Fruit fly (Drosophila melanogaster) whole organism, embryonic: Measurements from ENCODE around the gene CG14655.

Source experiments
- CG10366 ChIP-seq: fragments of 200-800 bp; sonication (Bioruptor generic); IDR thresholded peaks from 2 replicates; pipeline ENCODE4 v1.3.6; 2022; ENCODE audit warnings: missing biosample characterization, missing genetic modification characterization
- CG12219 ChIP-seq: fragments of 200-800 bp; sonication (Bioruptor generic); optimal IDR thresholded peaks from 3 replicates; lab custom pipeline; 2018; ENCODE audit warnings: missing biosample characterization, mild to moderate bottlenecking, missing genetic modification characterization
- CG13894 ChIP-seq: fragments of 200-800 bp; sonication (Bioruptor generic); optimal IDR thresholded peaks from 3 replicates; lab custom pipeline; 2018; ENCODE audit warnings: missing biosample characterization, mild to moderate bottlenecking, missing genetic modification characterization, moderate library complexity
- CG14710 ChIP-seq: fragments of 200-800 bp; sonication (Bioruptor generic); optimal IDR thresholded peaks from 3 replicates; lab custom pipeline; 2019; ENCODE audit warnings: missing biosample characterization, mild to moderate bottlenecking, missing genetic modification characterization, moderate library complexity
- CG14860 ChIP-seq: fragments of 200-800 bp; sonication (Bioruptor generic); IDR thresholded peaks from 3 replicates; pipeline ENCODE4 v1.3.6; 2022; ENCODE audit warnings: missing biosample characterization, missing genetic modification characterization; ENCODE audit not compliant: partially characterized antibody
- CG14965 ChIP-seq: fragments of 200-800 bp; sonication (Bioruptor generic); optimal IDR thresholded peaks from 2 replicates; lab custom pipeline; 2016; ENCODE audit warnings: missing biosample characterization, missing genetic modification characterization, borderline replicate concordance
- CG15073 ChIP-seq: fragments of 200-800 bp; sonication (Bioruptor generic); optimal IDR thresholded peaks from 2 replicates; lab custom pipeline; 2016; ENCODE audit warnings: missing biosample characterization, missing genetic modification characterization
- CG15601 ChIP-seq: fragments of 200-800 bp; sonication (Bioruptor generic); optimal IDR thresholded peaks from 3 replicates; lab custom pipeline; 2019; ENCODE audit warnings: missing biosample characterization, mild to moderate bottlenecking, missing genetic modification characterization, moderate library complexity
- CG1603 ChIP-seq: fragments of 200-800 bp; sonication (Bioruptor generic); optimal IDR thresholded peaks from 2 replicates; lab custom pipeline; 2019; ENCODE audit warnings: missing biosample characterization, mild to moderate bottlenecking, missing genetic modification characterization, moderate library complexity
- CG16813 ChIP-seq: fragments of 200-800 bp; sonication (Bioruptor generic); IDR thresholded peaks from 3 replicates; pipeline ENCODE4 v1.3.6; 2022; ENCODE audit warnings: missing biosample characterization, missing genetic modification characterization; ENCODE audit not compliant: partially characterized antibody
- CG30020 ChIP-seq: fragments of 200-800 bp; optimal IDR thresholded peaks from 2 replicates; lab custom pipeline; 2019; ENCODE audit warnings: missing biosample characterization, mild to moderate bottlenecking, missing genetic modification characterization, moderate library complexity
- CG6683 ChIP-seq: fragments of 200-800 bp; sonication (Bioruptor generic); optimal IDR thresholded peaks from 2 replicates; lab custom pipeline; 2017; ENCODE audit warnings: missing biosample characterization, mild to moderate bottlenecking, missing genetic modification characterization, missing genetic modification reagents
- CG7745 ChIP-seq: fragments of 200-800 bp; sonication (Bioruptor generic); optimal IDR thresholded peaks from 2 replicates; lab custom pipeline; 2018; ENCODE audit warnings: missing biosample characterization, mild to moderate bottlenecking, missing genetic modification characterization, moderate library complexity
- CG9817 ChIP-seq: fragments of 200-800 bp; sonication (Bioruptor generic); optimal IDR thresholded peaks from 2 replicates; lab custom pipeline; 2018; ENCODE audit warnings: missing biosample characterization, mild to moderate bottlenecking, missing genetic modification characterization, moderate library complexity
- CHES-1-like ChIP-seq: fragments of 200-800 bp; sonication (Bioruptor generic); optimal IDR thresholded peaks from 2 replicates; lab custom pipeline; 2016; ENCODE audit warnings: missing biosample characterization, missing genetic modification characterization
- CrebB ChIP-seq: fragments of 200-800 bp; sonication (Bioruptor generic); optimal IDR thresholded peaks from 3 replicates; lab custom pipeline; 2018; ENCODE audit warnings: missing biosample characterization, mild to moderate bottlenecking, missing genetic modification characterization
- Deaf1 ChIP-seq: fragments of 200-800 bp; optimal IDR thresholded peaks from 3 replicates; lab custom pipeline; 2019; ENCODE audit warnings: missing biosample characterization, mild to moderate bottlenecking, missing genetic modification characterization, moderate library complexity
- Dll ChIP-seq: fragments of 200-800 bp; sonication (Bioruptor generic); IDR thresholded peaks from 4 replicates; pipeline ENCODE4 v1.3.6; 2022; ENCODE audit warnings: missing biosample characterization, missing genetic modification characterization; ENCODE audit not compliant: partially characterized antibody
- Dref ChIP-seq: fragments of 200-800 bp; sonication (Bioruptor generic); IDR thresholded peaks from 2 replicates; pipeline ENCODE4 v1.3.6; 2022; ENCODE audit warnings: missing biosample characterization, missing genetic modification characterization
- HLH54F ChIP-seq: fragments of 200-800 bp; sonication (Bioruptor generic); optimal IDR thresholded peaks from 3 replicates; lab custom pipeline; 2016; ENCODE audit warnings: missing biosample characterization, missing genetic modification characterization
- HmgD ChIP-seq: fragments of 200-800 bp; sonication (Bioruptor generic); optimal IDR thresholded peaks from 3 replicates; lab custom pipeline; 2016; ENCODE audit warnings: missing biosample characterization, missing genetic modification characterization
- Hr3 ChIP-seq: fragments of 200-800 bp; sonication (Bioruptor generic); optimal IDR thresholded peaks from 3 replicates; lab custom pipeline; 2016; ENCODE audit warnings: missing biosample characterization, missing genetic modification characterization
- Med ChIP-seq: fragments of 200-800 bp; sonication (Bioruptor generic); peaks from one replicate; lab custom pipeline; 2016; ENCODE audit warnings: missing biosample characterization, missing genetic modification characterization, mild to moderate bottlenecking, inconsistent platforms, moderate library complexity
- Meics ChIP-seq: fragments of 200-800 bp; sonication (Bioruptor generic); optimal IDR thresholded peaks from 2 replicates; lab custom pipeline; 2017; ENCODE audit warnings: missing biosample characterization, mild to moderate bottlenecking, missing genetic modification characterization
- NFAT ChIP-seq: fragments of 200-800 bp; sonication (Bioruptor generic); IDR thresholded peaks from 2 replicates; pipeline ENCODE4 v1.3.6; 2022; ENCODE audit warnings: missing biosample characterization, missing genetic modification characterization
- Nf-YC ChIP-seq: fragments of 200-800 bp; optimal IDR thresholded peaks from 3 replicates; lab custom pipeline; 2019; ENCODE audit warnings: missing biosample characterization, mild to moderate bottlenecking, missing genetic modification characterization, moderate library complexity
- Pdp1 ChIP-seq, 2 experiments: fragments of 200-800 bp; sonication (Bioruptor generic); optimal IDR thresholded peaks; 3 replicates each; lab custom pipeline; 2016; ENCODE audit warnings: missing biosample characterization in 2 of 2, missing genetic modification characterization in 2 of 2, mild to moderate bottlenecking in 1 of 2, moderate library complexity in 1 of 2
- Side ChIP-seq: fragments of 200-800 bp; sonication (Bioruptor generic); optimal IDR thresholded peaks from 2 replicates; lab custom pipeline; 2016; ENCODE audit warnings: missing biosample characterization, missing genetic modification characterization
- Sry-δ ChIP-seq: fragments of 200-800 bp; sonication (Bioruptor generic); optimal IDR thresholded peaks from 2 replicates; lab custom pipeline; 2016; ENCODE audit warnings: missing biosample characterization, missing genetic modification characterization
- ac ChIP-seq: fragments of 200-800 bp; sonication (Bioruptor generic); optimal IDR thresholded peaks from 3 replicates; lab custom pipeline; 2017; ENCODE audit warnings: missing biosample characterization, mild to moderate bottlenecking, missing genetic modification characterization
- ase ChIP-seq: fragments of 200-800 bp; sonication (Bioruptor generic); IDR thresholded peaks from 3 replicates; pipeline ENCODE4 v1.3.6; 2022; ENCODE audit warnings: missing biosample characterization, missing genetic modification characterization
- ato ChIP-seq: fragments of 200-800 bp; sonication (Bioruptor generic); IDR thresholded peaks from 2 replicates; pipeline ENCODE4 v1.3.6; 2022; ENCODE audit warnings: missing biosample characterization, missing genetic modification characterization; ENCODE audit not compliant: partially characterized antibody
- chinmo ChIP-seq: fragments of 200-800 bp; sonication (Bioruptor generic); IDR thresholded peaks from 4 replicates; pipeline ENCODE4 v1.3.6; 2022; ENCODE audit warnings: missing biosample characterization, missing genetic modification characterization; ENCODE audit not compliant: partially characterized antibody
- crol ChIP-seq: fragments of 200-800 bp; sonication (Bioruptor generic); IDR thresholded peaks from 2 replicates; pipeline ENCODE4 v1.3.6; 2022; ENCODE audit warnings: missing biosample characterization, missing genetic modification characterization
- dan ChIP-seq: fragments of 200-800 bp; sonication (Bioruptor generic); IDR thresholded peaks from 2 replicates; pipeline ENCODE4 v1.3.6; 2022; ENCODE audit warnings: missing biosample characterization, missing genetic modification characterization
- esg ChIP-seq: fragments of 200-800 bp; sonication (Bioruptor generic); conservative IDR thresholded peaks from 2 replicates; pipeline ENCODE4 v1.3.6; 2022; ENCODE audit warnings: missing biosample characterization, missing genetic modification characterization
- kay ChIP-seq: fragments of 200-800 bp; sonication (Bioruptor generic); optimal IDR thresholded peaks from 2 replicates; lab custom pipeline; 2016; ENCODE audit warnings: missing biosample characterization, missing genetic modification characterization
- luna ChIP-seq: fragments of 200-800 bp; sonication (Bioruptor generic); optimal IDR thresholded peaks from 2 replicates; lab custom pipeline; 2016; ENCODE audit warnings: missing biosample characterization, missing genetic modification characterization
- nerfin-2 ChIP-seq: fragments of 200-800 bp; sonication (Bioruptor generic); IDR thresholded peaks from 2 replicates; pipeline ENCODE4 v1.3.6; 2022; ENCODE audit warnings: missing biosample characterization, missing genetic modification characterization; ENCODE audit not compliant: partially characterized antibody
- pan ChIP-seq, 4 experiments: fragments of >200 bp in 3 of 4; fragments of 200-800 bp in 1 of 4; sonication (Bioruptor generic) in 1 of 4; optimal IDR thresholded peaks in 3 of 4; IDR thresholded peaks in 1 of 4; 2 replicates each; pipeline versions ENCODE4 v1.3.6 to Lab custom; 2017 to 2022; ENCODE audit warnings: missing biosample characterization in 2 of 4, missing genetic modification characterization in 2 of 4, mixed read lengths in 1 of 4
- phol ChIP-seq: fragments of 200-800 bp; sonication (Bioruptor generic); optimal IDR thresholded peaks from 3 replicates; lab custom pipeline; 2018; ENCODE audit warnings: missing biosample characterization, mild to moderate bottlenecking, missing genetic modification characterization, moderate library complexity
- pzg ChIP-seq: fragments of 200-800 bp; sonication (Bioruptor generic); optimal IDR thresholded peaks from 3 replicates; lab custom pipeline; 2018; ENCODE audit warnings: missing biosample characterization, mild to moderate bottlenecking, missing genetic modification characterization, moderate library complexity
- sens-2 ChIP-seq: fragments of 200-800 bp; sonication (Bioruptor generic); IDR thresholded peaks from 2 replicates; pipeline ENCODE4 v1.3.6; 2022; ENCODE audit warnings: missing biosample characterization, missing genetic modification characterization
- sr ChIP-seq: fragments of 200-800 bp; sonication (Bioruptor generic); IDR thresholded peaks from 3 replicates; pipeline ENCODE4 v1.3.6; 2022; ENCODE audit warnings: missing biosample characterization, missing genetic modification characterization
- stc ChIP-seq: fragments of 200-800 bp; sonication (Bioruptor generic); IDR thresholded peaks from 2 replicates; pipeline ENCODE4 v1.3.6; 2022; ENCODE audit warnings: missing biosample characterization, missing genetic modification characterization
- stwl ChIP-seq: fragments of 200-800 bp; sonication (Bioruptor generic); optimal IDR thresholded peaks from 3 replicates; lab custom pipeline; 2018; ENCODE audit warnings: missing biosample characterization, mild to moderate bottlenecking, missing genetic modification characterization, moderate library complexity
- unpg ChIP-seq: fragments of 200-800 bp; sonication (Bioruptor generic); optimal IDR thresholded peaks from 3 replicates; lab custom pipeline; 2018; ENCODE audit warnings: missing biosample characterization, mild to moderate bottlenecking, missing genetic modification characterization, moderate library complexity
- vvl ChIP-seq: fragments of 200-800 bp; sonication (Bioruptor generic); IDR thresholded peaks from 2 replicates; pipeline ENCODE4 v1.3.6; 2022; ENCODE audit warnings: missing biosample characterization, missing genetic modification characterization
- wek ChIP-seq: fragments of 200-800 bp; sonication (Bioruptor generic); optimal IDR thresholded peaks from 3 replicates; lab custom pipeline; 2018; ENCODE audit warnings: missing biosample characterization, mild to moderate bottlenecking, missing genetic modification characterization, moderate library complexity

Gene CG14655

DNA sequence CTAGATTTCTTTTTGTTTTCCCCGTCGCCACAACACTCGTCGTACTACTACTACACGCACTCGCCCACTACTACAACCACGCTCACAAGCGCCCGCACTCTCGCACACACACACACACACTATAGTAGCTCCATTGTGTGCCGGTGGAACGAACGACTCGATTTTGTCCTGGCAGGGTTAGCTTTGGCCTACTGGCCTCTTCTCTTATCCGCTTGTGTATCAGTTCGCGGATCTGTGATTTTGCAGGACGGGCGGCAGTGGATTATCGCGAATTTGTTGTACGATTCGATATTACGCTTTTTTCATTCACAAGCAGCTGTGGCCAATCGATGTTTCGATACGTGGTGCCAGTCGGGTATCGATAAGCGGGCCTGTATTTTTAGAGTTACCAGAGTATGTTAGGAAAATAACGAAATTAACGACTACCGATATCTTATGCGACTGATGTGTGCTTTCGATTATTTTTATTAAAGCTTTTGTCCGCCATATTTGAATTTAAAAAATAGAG is 41.0 kb upstream of the CG14655 start, which contains the start of gene CG14657 (continued):
- TF ChIP-seq stwl (tag; lab: Kevin White, UChicago) (peak; percentile 94), unpg (GFP tag; lab: Kevin White, UChicago) (no peak), Nf-YC (tag; lab: Kevin White, UChicago) (peak; percentile 47), HmgD (peak; percentile 59), CG10366 (GFP tag; lab: Robert Waterston, UW) (no peak), Hr3 (GFP tag; lab: Kevin White, UChicago) (no peak), CG13894 (tag; lab: Kevin White, UChicago) (no peak), pzg (GFP tag; lab: Kevin White, UChicago) (peak; percentile 93), Side (peak; percentile 44), wek (no peak), ase (GFP tag; lab: Robert Waterston, UW) (no peak), stc (GFP tag; lab: Robert Waterston, UW) (no peak), Meics (GFP tag; lab: Kevin White, UChicago) (no peak), Dref (peak; percentile 96), Pdp1 (GFP tag; optimal IDR thresholded peaks at IDR 0.05; lab: Kevin White, UChicago) (peak in 1 of 2 experiments; percentile 50), phol (peak; percentile 93), Deaf1 (tag; lab: Kevin White, UChicago) (peak; percentile 71), sens-2 (GFP tag; lab: Robert Waterston, UW) (no peak), Sry-δ (peak; percentile 81), esg (GFP tag; lab: Robert Waterston, UW) (no peak), CrebB (tag; lab: Kevin White, UChicago) (peak; percentile 13), CG30020 (tag; lab: Kevin White, UChicago) (peak; percentile 50), CG12219 (GFP tag; lab: Kevin White, UChicago) (no peak), CG7745 (no peak), NFAT (no peak), Med (GFP tag; lab: Kevin White, UChicago) (peak; percentile 77), ato (GFP tag; lab: Robert Waterston, UW) (peak; percentile 93), kay (GFP tag; lab: Kevin White, UChicago) (no peak), CG14860 (GFP tag; lab: Robert Waterston, UW) (peak; percentile 89), crol (GFP tag; lab: Robert Waterston, UW) (no peak), dan (GFP tag; lab: Robert Waterston, UW) (no peak), pan (optimal IDR thresholded peaks at IDR 0.05; lab: Kevin White, UChicago) (no peak), pan (GFP tag; optimal IDR thresholded peaks at IDR 0.05 in 1 of 2, IDR thresholded peaks at IDR 0.05 in 1 of 2) (no peak), luna (GFP tag; lab: Kevin White, UChicago) (no peak), CG9817 (no peak), CHES-1-like (GFP tag; lab: Kevin White, UChicago) (peak; percentile 13), HLH54F (GFP tag; lab: Kevin White, UChicago) (peak; percentile 9), Dll (GFP tag; lab: Robert Waterston, UW) (peak; percentile 98), CG15073 (GFP tag; lab: Kevin White, UChicago) (no peak), CG15601 (tag; lab: Kevin White, UChicago) (peak; percentile 40), CG14965 (GFP tag; lab: Kevin White, UChicago) (no peak), sr (GFP tag; lab: Robert Waterston, UW) (no peak), CG1603 (tag; lab: Kevin White, UChicago) (peak; percentile 38), CG14710 (tag; lab: Kevin White, UChicago) (peak; percentile 49), nerfin-2 (GFP tag; lab: Robert Waterston, UW) (peak; percentile 86), CG16813 (peak; percentile 86), CG6683 (GFP tag; lab: Kevin White, UChicago) (peak; percentile 44), vvl (GFP tag; lab: Robert Waterston, UW) (no peak), ac (no peak), chinmo (GFP tag; lab: Robert Waterston, UW) (peak; percentile 90; the same call in 2 of the 4 replicates)
